Fruit fly (Drosophila melanogaster): ENCODE measurements around the gene CG6013.

The CG6013 gene

DNA sequence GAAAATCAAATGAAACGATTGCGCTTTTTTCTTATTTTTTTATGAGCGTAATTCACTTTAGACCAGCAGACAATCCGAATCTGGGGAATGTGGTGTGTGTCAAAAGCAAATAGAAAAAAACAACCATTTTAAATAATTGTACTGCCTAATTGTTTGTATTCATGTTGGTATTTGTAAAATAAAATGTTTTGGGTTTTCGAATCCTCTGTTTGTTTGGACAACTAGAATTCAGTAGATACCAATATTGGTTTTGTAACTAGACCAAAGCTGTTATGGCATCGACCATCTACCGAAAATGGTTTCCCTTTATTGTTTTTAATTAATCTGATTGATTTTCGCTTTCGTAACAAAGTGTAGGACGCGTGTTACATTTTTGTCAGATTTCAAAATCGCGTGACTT is 20.4 kb upstream of the CG6013 start (continued):
- TF ChIP-seq CG9609 (GFP tag; optimal IDR thresholded peaks at IDR 0.05) (no peak), CG30020 (tag; optimal IDR thresholded peaks at IDR 0.05) (no peak), slbo (GFP tag; IDR thresholded peaks at IDR 0.05) (no peak), CG2129 (GFP tag; IDR thresholded peaks at IDR 0.05; ENCODE audit: partially characterized antibody) (no peak), ato (GFP tag; IDR thresholded peaks at IDR 0.05; ENCODE audit: partially characterized antibody) (no peak), hth (optimal IDR thresholded peaks at IDR 0.05) (no peak), fd96Cb (tag; optimal IDR thresholded peaks at IDR 0.05) (no peak), hkb (optimal IDR thresholded peaks at IDR 0.05) (no peak), hkb (GFP tag; IDR thresholded peaks at IDR 0.05) (no peak), Bdp1 (GFP tag; optimal IDR thresholded peaks at IDR 0.05) (no peak), kay (GFP tag; optimal IDR thresholded peaks at IDR 0.05) (no peak), CG8944 (GFP tag; optimal IDR thresholded peaks at IDR 0.05) (no peak), croc (GFP tag; conservative IDR thresholded peaks at IDR 0.05) (no peak), Fer3 (tag; optimal IDR thresholded peaks at IDR 0.05) (peak; percentile 47), CG4328 (GFP tag; optimal IDR thresholded peaks at IDR 0.05) (no peak), CG10654 (GFP tag; optimal IDR thresholded peaks at IDR 0.05) (no peak), pho (GFP tag; optimal IDR thresholded peaks at IDR 0.05) (no peak), mirr (GFP tag; optimal IDR thresholded peaks at IDR 0.05) (no peak), CG15269 (tag; optimal IDR thresholded peaks at IDR 0.05) (peak; percentile 21), sens-2 (GFP tag; IDR thresholded peaks at IDR 0.05) (no peak), CG11696 (GFP tag; IDR thresholded peaks at IDR 0.05) (no peak), Fer1 (GFP tag; optimal IDR thresholded peaks at IDR 0.05) (no peak), sug (tag; optimal IDR thresholded peaks at IDR 0.05) (no peak), Bgb (GFP tag; IDR thresholded peaks at IDR 0.05; ENCODE audit: partially characterized antibody) (no peak), disco-r (GFP tag; optimal IDR thresholded peaks at IDR 0.05) (no peak), chif (GFP tag; optimal IDR thresholded peaks at IDR 0.05) (no peak), ro (GFP tag; IDR thresholded peaks at IDR 0.05) (no peak), ara (GFP tag; IDR thresholded peaks at IDR 0.05) (0 out of 2 replicates have a peak, but pooled peaks have one; percentile 38), Scr (GFP tag; IDR thresholded peaks at IDR 0.05; ENCODE audit: partially characterized antibody) (no peak), Hey (tag; optimal IDR thresholded peaks at IDR 0.05) (no peak), luna (GFP tag; optimal IDR thresholded peaks at IDR 0.05) (no peak), usp (GFP tag; optimal IDR thresholded peaks at IDR 0.05) (no peak), Mrtf (GFP tag; IDR thresholded peaks at IDR 0.05) (no peak), ranshi (GFP tag; IDR thresholded peaks at IDR 0.05) (no peak), CG16813 (GFP tag; IDR thresholded peaks at IDR 0.05; ENCODE audit: partially characterized antibody) (no peak), BtbVII (GFP tag; optimal IDR thresholded peaks at IDR 0.05) (no peak), Dp (GFP tag; optimal IDR thresholded peaks at IDR 0.05) (no peak), CG12104 (GFP tag; optimal IDR thresholded peaks at IDR 0.05) (no peak), seq (GFP tag; IDR thresholded peaks at IDR 0.05) (no peak), odd (GFP tag; optimal IDR thresholded peaks at IDR 0.05) (no peak), zf30C (GFP tag; optimal IDR thresholded peaks at IDR 0.05) (no peak), Bteb2 (GFP tag; optimal IDR thresholded peaks at IDR 0.05) (no peak), CG16863 (GFP tag; optimal IDR thresholded peaks at IDR 0.05) (no peak), CG6683 (GFP tag; optimal IDR thresholded peaks at IDR 0.05) (no peak), en (GFP tag; optimal IDR thresholded peaks at IDR 0.05) (no peak), CG10979 (tag; optimal IDR thresholded peaks at IDR 0.05) (no peak), ATbp (GFP tag; optimal IDR thresholded peaks at IDR 0.05) (no peak), CG4404 (GFP tag; IDR thresholded peaks at IDR 0.05) (no peak), hbn (GFP tag; IDR thresholded peaks at IDR 0.05; ENCODE audit: partially characterized antibody) (no peak), CG8089 (GFP tag; optimal IDR thresholded peaks at IDR 0.05) (no peak), sisA (GFP tag; IDR thresholded peaks at IDR 0.05) (no peak), Trl (optimal IDR thresholded peaks at IDR 0.05) (no peak), Trl (GFP tag; optimal IDR thresholded peaks at IDR 0.05) (no peak)

All from whole organism, embryonic.